Worm (Caenorhabditis elegans) whole organism, L1 larva: Measurements from ENCODE around the gene Y46H3A.5.

Experiments
- aha-1 ChIP-seq: fragments of 150-350 bp; optimal IDR thresholded peaks from 2 replicates; lab custom pipeline; 2014; ENCODE audit warnings: missing biosample characterization, missing genetic modification characterization
- ama-1 ChIP-seq: fragments of 150-350 bp; optimal IDR thresholded peaks from 2 replicates; lab custom pipeline; 2014
- blmp-1 ChIP-seq: fragments of 150-350 bp; optimal IDR thresholded peaks from 2 replicates; lab custom pipeline; 2014; ENCODE audit warnings: missing biosample characterization, missing genetic modification characterization
- ceh-8 ChIP-seq: fragments of 200-800 bp; sonication (Bioruptor generic); optimal IDR thresholded peaks from 2 replicates; lab custom pipeline; 2018; ENCODE audit warnings: mild to moderate bottlenecking, missing genetic modification characterization, moderate library complexity, missing compliant biosample characterization
- ceh-82 ChIP-seq, 3 experiments: fragments of 150-350 bp in 1 of 3; sonication (generic microtip) in 2 of 3; optimal IDR thresholded peaks; 2 replicates each; lab custom pipeline; 2014 to 2017; ENCODE audit warnings: missing biosample characterization in 3 of 3, missing genetic modification characterization in 3 of 3
- ceh-90 ChIP-seq: sonication (generic microtip); optimal IDR thresholded peaks from 2 replicates; lab custom pipeline; 2016; ENCODE audit warnings: missing genetic modification characterization, missing compliant biosample characterization
- dsc-1 ChIP-seq: sonication (generic microtip); optimal IDR thresholded peaks from 2 replicates; lab custom pipeline; 2016; ENCODE audit warnings: mild to moderate bottlenecking, missing genetic modification characterization, missing compliant biosample characterization
- efl-1 ChIP-seq, 4 experiments: fragments of 150-350 bp; optimal IDR thresholded peaks in 3 of 4; peaks in 1 of 4; 1 replicate in 1 of 4; 2 replicates in 3 of 4; lab custom pipeline; 2014; ENCODE audit warnings: missing biosample characterization in 2 of 4, missing genetic modification characterization in 2 of 4, missing genetic modification reagents in 2 of 4
- efl-3 ChIP-seq: fragments of 200-800 bp; sonication (Bioruptor generic); optimal IDR thresholded peaks from 2 replicates; lab custom pipeline; 2018; ENCODE audit warnings: mild to moderate bottlenecking, missing genetic modification characterization, missing compliant biosample characterization
- elt-2 ChIP-seq: sonication (generic microtip); optimal IDR thresholded peaks from 2 replicates; lab custom pipeline; 2016; ENCODE audit warnings: missing genetic modification characterization, mild to moderate bottlenecking, inconsistent platforms, missing compliant biosample characterization, missing genetic modification reagents
- elt-3 ChIP-seq, 6 experiments: fragments of 150-350 bp in 1 of 6; sonication (generic microtip); optimal IDR thresholded peaks; 2 replicates each; lab custom pipeline; 2017 to 2018; ENCODE audit warnings: missing biosample characterization in 6 of 6, missing genetic modification characterization in 6 of 6, inconsistent platforms in 1 of 6
- ets-5 ChIP-seq: fragments of 200-800 bp; sonication (Bioruptor generic); IDR thresholded peaks from 2 replicates; pipeline ENCODE4 v1.3.6; 2022; ENCODE audit warnings: missing genetic modification characterization, missing compliant biosample characterization
- fkh-10 ChIP-seq: sonication (generic microtip); optimal IDR thresholded peaks from 2 replicates; lab custom pipeline; 2017; ENCODE audit warnings: missing biosample characterization, missing genetic modification reagents, missing genetic modification characterization
- grh-1 ChIP-seq: fragments of 200-800 bp; sonication (Bioruptor generic); IDR thresholded peaks from 2 replicates; pipeline ENCODE4 v1.3.6; 2022; ENCODE audit warnings: missing genetic modification reagents, missing genetic modification characterization, missing compliant biosample characterization
- hlh-4 ChIP-seq: sonication (generic microtip); optimal IDR thresholded peaks from 2 replicates; lab custom pipeline; 2016; ENCODE audit warnings: mild to moderate bottlenecking, missing genetic modification characterization, missing compliant biosample characterization
- hpl-2 ChIP-seq: fragments of 150-350 bp; optimal IDR thresholded peaks from 2 replicates; lab custom pipeline; 2014; ENCODE audit warnings: missing biosample characterization, missing genetic modification reagents, missing genetic modification characterization
- irx-1 ChIP-seq: sonication (generic microtip); optimal IDR thresholded peaks from 2 replicates; lab custom pipeline; 2016; ENCODE audit warnings: missing genetic modification characterization, missing compliant biosample characterization
- isw-1 ChIP-seq: fragments of 200-800 bp; sonication (Bioruptor generic); IDR thresholded peaks from 2 replicates; pipeline ENCODE4 v1.3.6; 2022; ENCODE audit warnings: missing genetic modification characterization, missing compliant biosample characterization
- jun-1 ChIP-seq: fragments of 150-350 bp; optimal IDR thresholded peaks from 2 replicates; lab custom pipeline; 2014; ENCODE audit warnings: missing biosample characterization, missing genetic modification reagents, missing genetic modification characterization
- lin-13 ChIP-seq: fragments of 150-350 bp; optimal IDR thresholded peaks from 2 replicates; lab custom pipeline; 2014; ENCODE audit warnings: missing biosample characterization, missing genetic modification reagents, missing genetic modification characterization
- lin-15B ChIP-seq: fragments of 150-350 bp; sonication (generic microtip); optimal IDR thresholded peaks from 3 replicates; lab custom pipeline; 2014; ENCODE audit warnings: missing biosample characterization, missing genetic modification characterization
- lin-39 ChIP-seq: fragments of 150-350 bp; optimal IDR thresholded peaks from 2 replicates; lab custom pipeline; 2014; ENCODE audit warnings: missing biosample characterization, missing genetic modification reagents, missing genetic modification characterization
- lir-3 ChIP-seq: sonication (generic microtip); optimal IDR thresholded peaks from 2 replicates; lab custom pipeline; 2016; ENCODE audit warnings: mild to moderate bottlenecking, missing genetic modification characterization, moderate library complexity, missing compliant biosample characterization; ENCODE audit not compliant: poor library complexity
- lsy-2 ChIP-seq, 2 experiments: fragments of 150-350 bp; optimal IDR thresholded peaks; 2 replicates each; lab custom pipeline; 2014; ENCODE audit warnings: missing biosample characterization in 2 of 2, missing genetic modification characterization in 2 of 2
- mab-9 ChIP-seq: fragments of 200-800 bp; sonication (Bioruptor generic); IDR thresholded peaks from 2 replicates; pipeline ENCODE4 v1.3.6; 2022; ENCODE audit warnings: missing genetic modification reagents, missing genetic modification characterization, missing compliant biosample characterization
- mdl-1 ChIP-seq, 2 experiments: fragments of 150-350 bp; optimal IDR thresholded peaks; 2 replicates each; lab custom pipeline; 2014 to 2017; ENCODE audit warnings: missing biosample characterization in 2 of 2, missing genetic modification characterization in 2 of 2, inconsistent platforms in 1 of 2
- mep-1 ChIP-seq: fragments of 150-350 bp; optimal IDR thresholded peaks from 2 replicates; lab custom pipeline; 2014; ENCODE audit warnings: missing biosample characterization, missing genetic modification characterization
- nhr-11 ChIP-seq: fragments of 150-350 bp; optimal IDR thresholded peaks from 2 replicates; lab custom pipeline; 2014; ENCODE audit warnings: missing biosample characterization, missing genetic modification characterization
- nhr-19 ChIP-seq: fragments of 200-800 bp; sonication (Bioruptor generic); conservative IDR thresholded peaks from 2 replicates; pipeline ENCODE4 v1.3.6; 2022; ENCODE audit warnings: missing genetic modification characterization, missing compliant biosample characterization
- nhr-20 ChIP-seq: sonication (generic microtip); optimal IDR thresholded peaks from 2 replicates; lab custom pipeline; 2016; ENCODE audit warnings: mild to moderate bottlenecking, missing genetic modification characterization, missing compliant biosample characterization
- nhr-237 ChIP-seq: fragments of 150-350 bp; optimal IDR thresholded peaks from 2 replicates; lab custom pipeline; 2014; ENCODE audit warnings: missing biosample characterization, missing genetic modification characterization
- nhr-28 ChIP-seq: fragments of 150-350 bp; optimal IDR thresholded peaks from 2 replicates; lab custom pipeline; 2014; ENCODE audit warnings: missing biosample characterization, missing genetic modification characterization
- nhr-47 ChIP-seq: sonication (generic microtip); optimal IDR thresholded peaks from 2 replicates; lab custom pipeline; 2016; ENCODE audit warnings: mild to moderate bottlenecking, missing genetic modification characterization, moderate library complexity, missing compliant biosample characterization
- nhr-71 ChIP-seq: sonication (generic microtip); optimal IDR thresholded peaks from 2 replicates; lab custom pipeline; 2016; ENCODE audit warnings: mild to moderate bottlenecking, missing genetic modification characterization, moderate library complexity, missing compliant biosample characterization
- nhr-77 ChIP-seq: fragments of 150-350 bp; optimal IDR thresholded peaks from 2 replicates; lab custom pipeline; 2014; ENCODE audit warnings: missing biosample characterization, missing genetic modification characterization
- nhr-85 ChIP-seq: sonication (generic microtip); peaks from one replicate; lab custom pipeline; 2016; ENCODE audit warnings: missing genetic modification characterization, inconsistent platforms, missing compliant biosample characterization
- pax-3 ChIP-seq: fragments of 200-800 bp; sonication (Bioruptor generic); optimal IDR thresholded peaks from 2 replicates; lab custom pipeline; 2018; ENCODE audit warnings: mild to moderate bottlenecking, missing genetic modification characterization, moderate library complexity, missing compliant biosample characterization
- skn-1 ChIP-seq: fragments of 150-350 bp; optimal IDR thresholded peaks from 2 replicates; lab custom pipeline; 2014; ENCODE audit warnings: missing biosample characterization, missing genetic modification characterization
- snpc-4 ChIP-seq: fragments of 150-350 bp; optimal IDR thresholded peaks from 2 replicates; lab custom pipeline; 2014; ENCODE audit warnings: missing biosample characterization, missing genetic modification characterization
- sox-4 ChIP-seq: sonication (generic microtip); optimal IDR thresholded peaks from 2 replicates; lab custom pipeline; 2016; ENCODE audit warnings: missing genetic modification characterization, missing compliant biosample characterization
- sup-37 ChIP-seq: fragments of 200-800 bp; sonication (Bioruptor generic); optimal IDR thresholded peaks from 2 replicates; lab custom pipeline; 2018; ENCODE audit warnings: mild to moderate bottlenecking, missing genetic modification characterization, missing compliant biosample characterization
- tlp-1 ChIP-seq: fragments of 150-350 bp; optimal IDR thresholded peaks from 2 replicates; lab custom pipeline; 2014; ENCODE audit warnings: missing biosample characterization, missing genetic modification characterization
- unc-86 ChIP-seq: sonication (generic microtip); optimal IDR thresholded peaks from 2 replicates; lab custom pipeline; 2016; ENCODE audit warnings: missing genetic modification characterization, missing compliant biosample characterization
- zip-4 ChIP-seq: fragments of 200-800 bp; sonication (Bioruptor generic); optimal IDR thresholded peaks from 2 replicates; lab custom pipeline; 2018; ENCODE audit warnings: mild to moderate bottlenecking, missing genetic modification characterization, moderate library complexity, missing compliant biosample characterization
- ztf-11 ChIP-seq, 2 experiments: sonication (generic microtip); optimal IDR thresholded peaks; 2 replicates each; lab custom pipeline; 2016 to 2017; ENCODE audit warnings: missing genetic modification characterization in 2 of 2, missing biosample characterization in 1 of 2, missing compliant biosample characterization in 1 of 2

The Y46H3A.5 gene

ce11 chrV:1845977-1846376, 31.3 kb upstream of the Y46H3A.5 start, which contains the start of gene T10B5.7:
T10B5.7 (plus strand) TSS chrV:1846201.
- TF ChIP-seq lin-39 (tag; lab: Kevin White, UChicago) (no peak), hpl-2 (GFP tag; lab: Kevin White, UChicago) (no peak), pax-3 (tag; lab: Kevin White, UChicago) (no peak), nhr-19 (GFP tag; lab: Robert Waterston, UW) (no peak), elt-2 (peak; percentile 42)

DNA sequence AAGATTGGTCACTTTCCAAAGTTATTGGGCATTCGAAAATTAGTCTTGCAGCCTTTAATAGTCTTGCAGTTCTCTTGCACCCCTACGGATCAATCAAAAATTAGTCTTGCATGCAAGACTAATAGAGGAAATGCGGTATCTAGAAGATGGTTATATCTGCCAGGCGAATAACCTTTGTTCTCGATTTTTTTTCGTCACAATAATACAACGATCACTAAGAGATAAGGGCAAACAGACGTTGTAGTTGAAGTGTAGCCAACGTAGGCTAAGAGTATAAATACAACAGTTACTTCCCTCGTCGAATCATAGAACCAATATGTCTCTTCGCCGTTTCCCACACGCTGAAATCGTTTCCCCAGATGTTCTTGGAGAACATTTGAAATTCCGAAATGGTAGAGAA, 27.1 kb upstream of the Y46H3A.5 start, which contains the start of gene T10B5.8:
Gene T10B5.8 (plus strand): TSS at position 301 of the 400 bp plus-strand sequence.
- TF ChIP-seq fkh-10 (no peak), efl-1 (optimal IDR thresholded peaks at IDR 0.05; lab: Kevin White, UChicago) (no peak), efl-1 (GFP tag; optimal IDR thresholded peaks at IDR 0.05 in 1 of 2; lab: Kevin White, UChicago) (no peak), mep-1 (tag; lab: Kevin White, UChicago) (no peak), zip-4 (GFP tag; lab: Kevin White, UChicago) (no peak), ceh-82 (tag; optimal IDR thresholded peaks at IDR 0.05; lab: Kevin White, UChicago) (no peak), ceh-8 (no peak), sox-4 (tag; lab: Kevin White, UChicago) (no peak), jun-1 (tag; lab: Kevin White, UChicago) (no peak), blmp-1 (no peak)

- TF ChIP-seq dsc-1 (tag; lab: Kevin White, UChicago) = peak; percentile 14
- no peak for TF ChIP-seq hlh-4 (tag; lab: Kevin White, UChicago)
- peak; percentile 30 for TF ChIP-seq nhr-85
Observed at ce11 chrV:1829973-1830372, 15.3 kb upstream of the Y46H3A.5 start, which contains the start of gene Y32G9B.1. Y32G9B.1 (minus strand) TSS chrV:1830073.

DNA sequence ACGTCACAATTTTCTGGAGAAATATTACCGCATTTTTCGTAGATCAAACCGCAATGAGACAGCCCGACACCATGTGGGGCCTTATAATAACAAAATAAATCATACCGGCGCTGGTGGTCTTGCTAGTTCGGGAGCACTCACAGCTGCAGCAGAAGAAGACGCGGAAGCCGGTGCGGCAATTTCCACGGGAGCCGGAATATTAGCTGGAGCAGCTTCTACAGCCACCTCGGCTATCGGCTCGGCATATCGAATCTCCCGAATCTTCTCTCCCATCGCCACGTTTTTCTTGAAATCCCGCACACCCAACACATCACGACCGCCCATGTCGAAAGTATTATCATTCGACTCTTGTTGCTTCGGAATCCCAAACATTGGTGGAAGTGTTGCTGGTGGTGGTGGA, 9.8 kb upstream of the Y46H3A.5 start:
- no peak for TF ChIP-seq ceh-8
- TF ChIP-seq sup-37 = no peak
- TF ChIP-seq mdl-1 (tag; optimal IDR thresholded peaks at IDR 0.05; lab: Kevin White, UChicago) = no peak

DNA sequence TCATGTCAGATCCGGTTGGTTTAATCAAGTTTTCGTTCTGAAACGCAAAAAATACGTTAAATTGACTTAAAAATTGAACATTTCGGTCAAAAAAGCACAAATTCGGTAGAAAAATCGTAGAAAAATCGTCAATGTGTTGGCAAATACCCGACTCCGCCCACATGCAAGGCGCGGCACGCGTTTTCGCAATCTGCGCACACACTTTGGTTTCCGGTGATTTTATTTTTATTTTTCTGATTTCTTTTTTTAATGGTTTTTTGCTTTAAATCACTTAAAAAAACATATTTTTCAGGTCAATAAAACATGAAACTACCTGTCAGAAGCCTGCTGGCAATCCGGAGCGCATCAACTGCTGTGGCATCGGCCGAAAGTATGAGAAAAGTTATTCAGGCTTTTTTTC, 6.6 kb upstream of the Y46H3A.5 start, which contains the start of the genes gly-7 and mrpl-39:
Gene gly-7 (minus strand): TSS at position 37 of the 400 bp plus-strand sequence.
Gene mrpl-39 (plus strand): TSS at position 293 of the 400 bp plus-strand sequence.
- TF ChIP-seq ztf-11 (tag; optimal IDR thresholded peaks at IDR 0.05; lab: Kevin White, UChicago) (no peak), zip-4 (GFP tag; lab: Kevin White, UChicago) (no peak), mep-1 (tag; lab: Kevin White, UChicago) (no peak), dsc-1 (tag; lab: Kevin White, UChicago) (peak; percentile 21), efl-1 (optimal IDR thresholded peaks at IDR 0.05; lab: Kevin White, UChicago) (peak; percentile 21 to 52), efl-1 (GFP tag; optimal IDR thresholded peaks at IDR 0.05 in 1 of 2; lab: Kevin White, UChicago) (peak; percentile 45 to 93), efl-3 (GFP tag; lab: Kevin White, UChicago) (no peak), lin-15B (no peak), skn-1 (tag; lab: Kevin White, UChicago) (peak; percentile 34), grh-1 (GFP tag; lab: Robert Waterston, UW) (no peak), fkh-10 (no peak), lin-39 (tag; lab: Kevin White, UChicago) (no peak), elt-2 (no peak), nhr-11 (tag; lab: Kevin White, UChicago) (no peak), nhr-28 (tag; lab: Kevin White, UChicago) (no peak), nhr-77 (tag; lab: Kevin White, UChicago) (no peak), nhr-20 (tag; lab: Kevin White, UChicago) (peak; percentile 30), snpc-4 (tag; lab: Kevin White, UChicago) (no peak), ama-1 (lab: Kevin White, UChicago) (no peak), lir-3 (tag; lab: Kevin White, UChicago) (no peak), nhr-71 (tag; lab: Kevin White, UChicago) (no peak), lin-13 (no peak), ets-5 (GFP tag; lab: Robert Waterston, UW) (no peak), nhr-237 (tag; lab: Kevin White, UChicago) (no peak), tlp-1 (no peak), lsy-2 (tag; optimal IDR thresholded peaks at IDR 0.05; lab: Kevin White, UChicago) (peak in 1 of 2 experiments; percentile 27), aha-1 (tag; lab: Kevin White, UChicago) (no peak), ceh-90 (tag; lab: Kevin White, UChicago) (no peak), elt-3 (tag; optimal IDR thresholded peaks at IDR 0.05; lab: Kevin White, UChicago) (no peak), isw-1 (GFP tag; lab: Robert Waterston, UW) (no peak), nhr-47 (peak; percentile 33), irx-1 (no peak), mab-9 (GFP tag; lab: Robert Waterston, UW) (no peak), unc-86 (tag; lab: Kevin White, UChicago) (no peak)
